Worm (Caenorhabditis elegans): ENCODE data around the gene ent-5.

ce11 chrX:4654057-4654456 is 5.1 kb upstream of the ent-5 start, which contains the start of gene ceh-1:
- no peak for TF ChIP-seq T22C8.4 (GFP tag; IDR thresholded peaks at IDR 0.05)
- TF ChIP-seq ztf-29 (GFP tag; IDR thresholded peaks at IDR 0.05) = no peak
- no peak for TF ChIP-seq ref-1 (GFP tag; conservative IDR thresholded peaks at IDR 0.05)

Measured in whole organism, midembryonic.